Worm (Caenorhabditis elegans): Measurements from ENCODE around the gene F54H5.3.

DNA sequence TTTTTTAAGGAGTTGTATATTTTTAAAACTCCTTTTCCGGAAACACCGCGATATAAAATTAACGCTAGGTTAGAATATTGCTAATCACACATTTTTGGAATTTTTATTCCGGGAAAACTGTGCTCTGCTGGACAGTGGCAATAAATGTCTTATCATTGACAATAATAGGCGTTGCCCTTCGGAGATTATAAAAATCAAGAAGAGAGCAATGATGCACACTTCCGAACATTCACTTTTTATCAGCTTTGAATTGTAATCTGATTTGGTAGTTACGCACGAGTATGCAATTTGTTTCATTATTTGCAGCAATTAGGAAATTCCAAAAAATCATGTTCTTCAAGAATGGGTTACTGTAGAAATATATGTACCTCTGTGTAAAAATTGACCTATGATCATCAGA, 5.9 kb upstream of the F54H5.3 start:
- no peak for TF ChIP-seq egl-27 (tag; optimal IDR thresholded peaks at IDR 0.05)
- TF ChIP-seq pqm-1 (tag; optimal IDR thresholded peaks at IDR 0.05) = no peak
- no peak for TF ChIP-seq nhr-20 (tag; optimal IDR thresholded peaks at IDR 0.05)
- TF ChIP-seq ama-1 (optimal IDR thresholded peaks at IDR 0.05) = no peak
- no peak for TF ChIP-seq lin-35 (GFP tag; optimal IDR thresholded peaks at IDR 0.05)
- no peak for TF ChIP-seq blmp-1 (tag; optimal IDR thresholded peaks at IDR 0.05)
- TF ChIP-seq snpc-4 (tag; optimal IDR thresholded peaks at IDR 0.05) = no peak
- TF ChIP-seq zag-1 (tag; optimal IDR thresholded peaks at IDR 0.05) = no peak
- no peak for TF ChIP-seq xbp-1 (tag; optimal IDR thresholded peaks at IDR 0.05)
- no peak for TF ChIP-seq ztf-4 (tag; optimal IDR thresholded peaks at IDR 0.05)
- no peak for TF ChIP-seq sptf-1 (tag; optimal IDR thresholded peaks at IDR 0.05)
- no peak for TF ChIP-seq unc-30 (tag; optimal IDR thresholded peaks at IDR 0.05)
